Worm (Caenorhabditis elegans): ENCODE data around the gene ceh-60.

DNA sequence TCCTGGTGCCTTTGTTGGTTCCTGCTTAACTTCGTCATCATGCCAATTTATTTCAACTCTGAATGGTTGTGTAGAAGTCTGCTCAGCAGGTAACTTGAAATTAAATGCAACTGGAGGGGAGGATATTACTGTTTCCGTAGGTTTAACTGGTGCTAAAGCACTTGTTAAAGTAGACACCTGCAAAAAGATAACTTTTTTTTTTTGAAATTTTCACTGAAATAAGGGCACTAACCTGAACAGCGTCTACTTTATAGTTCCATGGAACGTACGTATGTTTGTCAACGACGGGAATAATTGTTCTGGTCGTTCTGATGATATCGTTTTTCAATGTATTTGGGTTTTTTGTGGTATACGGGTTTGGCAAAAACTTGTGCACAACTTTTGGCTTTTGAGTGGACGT, 30.5 kb upstream of the ceh-60 start:
- TF ChIP-seq F37D6.2 (tag; optimal IDR thresholded peaks at IDR 0.05) (no peak), aha-1 (tag) (no peak)
